Fruit fly (Drosophila melanogaster) whole organism, embryonic: ENCODE results near the gene CG43181.

Source experiments
- Atf-2 ChIP-seq: fragments of 200-800 bp; sonication (Bioruptor generic); optimal IDR thresholded peaks from 2 replicates; lab custom pipeline; 2016; ENCODE audit warnings: missing biosample characterization, missing genetic modification characterization
- CG11456 ChIP-seq: fragments of 200-800 bp; sonication (Bioruptor generic); IDR thresholded peaks from 3 replicates; pipeline ENCODE4 v1.3.6; 2022; ENCODE audit warnings: missing biosample characterization, missing genetic modification characterization
- CG5953 ChIP-seq: fragments of 200-800 bp; sonication (Bioruptor generic); IDR thresholded peaks from 2 replicates; pipeline ENCODE4 v1.3.6; 2022; ENCODE audit warnings: missing biosample characterization, missing genetic modification characterization
- CG6854 ChIP-seq: fragments of 200-800 bp; sonication (Bioruptor generic); optimal IDR thresholded peaks from 3 replicates; lab custom pipeline; 2017; ENCODE audit warnings: missing biosample characterization, mild to moderate bottlenecking, missing genetic modification characterization
- CG8281 ChIP-seq: fragments of 200-800 bp; sonication (Bioruptor generic); optimal IDR thresholded peaks from 2 replicates; lab custom pipeline; 2018; ENCODE audit warnings: missing biosample characterization, mild to moderate bottlenecking, missing genetic modification characterization, moderate library complexity
- CG8478 ChIP-seq: fragments of >200 bp; optimal IDR thresholded peaks from 2 replicates; lab custom pipeline; 2018
- CTCF ChIP-seq: fragments of 200-800 bp; sonication (Bioruptor generic); optimal IDR thresholded peaks from 2 replicates; lab custom pipeline; 2017; ENCODE audit warnings: missing biosample characterization, mild to moderate bottlenecking, missing genetic modification characterization, moderate library complexity
- MESR4 ChIP-seq: fragments of 200-800 bp; sonication (Bioruptor generic); optimal IDR thresholded peaks from 2 replicates; lab custom pipeline; 2018; ENCODE audit warnings: missing biosample characterization, mild to moderate bottlenecking, missing genetic modification characterization, moderate library complexity
- ab ChIP-seq: fragments of 200-800 bp; sonication (Bioruptor generic); optimal IDR thresholded peaks from 2 replicates; lab custom pipeline; 2016; ENCODE audit warnings: missing biosample characterization, missing genetic modification characterization
- nmo ChIP-seq: fragments of 200-800 bp; sonication (Bioruptor generic); optimal IDR thresholded peaks from 2 replicates; lab custom pipeline; 2018; ENCODE audit warnings: missing biosample characterization, mild to moderate bottlenecking, missing genetic modification characterization, moderate library complexity
- zen ChIP-seq: fragments of 200-800 bp; sonication (Bioruptor generic); optimal IDR thresholded peaks from 3 replicates; lab custom pipeline; 2018; ENCODE audit warnings: missing biosample characterization, mild to moderate bottlenecking, missing genetic modification characterization, moderate library complexity

DNA sequence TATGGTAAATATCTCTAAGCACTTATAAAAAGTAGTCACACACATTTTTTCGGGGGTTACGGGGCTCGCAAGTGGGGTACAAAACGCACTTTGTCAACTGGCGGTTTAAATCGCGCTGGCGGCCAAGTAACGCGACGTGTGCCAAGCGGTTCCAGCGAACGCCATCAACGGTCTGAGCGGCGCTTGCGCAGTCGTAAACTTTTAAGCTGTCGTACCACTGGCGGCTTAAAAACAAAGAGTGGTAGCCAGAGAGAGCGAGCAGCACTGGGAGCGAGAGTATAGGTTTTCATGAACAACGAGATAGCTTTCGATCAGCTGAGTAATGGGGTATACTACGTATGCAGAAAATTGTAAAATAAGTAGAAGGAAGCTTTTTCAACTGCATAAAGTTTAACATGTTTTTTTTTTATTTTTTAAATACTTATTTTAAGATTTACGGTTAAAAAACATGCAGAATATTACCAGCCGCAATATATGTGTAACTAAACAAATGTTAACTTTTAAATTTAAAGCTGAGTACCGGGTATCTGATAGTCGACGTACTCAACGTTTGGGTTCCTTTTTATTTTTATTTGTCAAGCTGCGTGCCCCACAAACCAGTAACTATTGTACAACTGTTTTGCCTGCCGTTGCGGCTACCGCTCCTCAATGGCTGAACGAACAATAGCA, 15.6 kb upstream of the CG43181 start:
- TF ChIP-seq CG8281 (tag; lab: Kevin White, UChicago) (no peak), CG11456 (GFP tag; lab: Robert Waterston, UW) (no peak), nmo (GFP tag; lab: Kevin White, UChicago) (peak; percentile 37), Atf-2 (no peak), CG6854 (GFP tag; lab: Kevin White, UChicago) (peak; percentile 43), CG8478 (lab: Kevin White, UChicago) (no peak), CG5953 (GFP tag; lab: Robert Waterston, UW) (no peak), CTCF (GFP tag; lab: Kevin White, UChicago) (peak; percentile 27), MESR4 (GFP tag; lab: Kevin White, UChicago) (no peak), zen (tag; lab: Kevin White, UChicago) (no peak), ab (no peak)
